Worm (Caenorhabditis elegans) whole organism, L1 larva: ENCODE results near the gene pha-1.

Source experiments
- C04F5.9 ChIP-seq: sonication (generic microtip); optimal IDR thresholded peaks from 2 replicates; lab custom pipeline; 2016; ENCODE audit warnings: missing genetic modification characterization, missing compliant biosample characterization
- C16A3.4 ChIP-seq: fragments of 150-350 bp; optimal IDR thresholded peaks from 2 replicates; lab custom pipeline; 2014; ENCODE audit warnings: missing biosample characterization, missing genetic modification characterization
- F16B12.6 ChIP-seq: fragments of 150-350 bp; optimal IDR thresholded peaks from 2 replicates; lab custom pipeline; 2014; ENCODE audit warnings: missing biosample characterization, missing genetic modification characterization
- aha-1 ChIP-seq: fragments of 150-350 bp; optimal IDR thresholded peaks from 2 replicates; lab custom pipeline; 2014; ENCODE audit warnings: missing biosample characterization, missing genetic modification characterization
- alr-1 ChIP-seq: fragments of 200-800 bp; sonication (Bioruptor generic); optimal IDR thresholded peaks from 2 replicates; lab custom pipeline; 2018; ENCODE audit warnings: borderline replicate concordance, mild to moderate bottlenecking, missing genetic modification characterization, missing compliant biosample characterization
- blmp-1 ChIP-seq: fragments of 150-350 bp; optimal IDR thresholded peaks from 2 replicates; lab custom pipeline; 2014; ENCODE audit warnings: missing biosample characterization, missing genetic modification characterization
- ceh-8 ChIP-seq: fragments of 200-800 bp; sonication (Bioruptor generic); optimal IDR thresholded peaks from 2 replicates; lab custom pipeline; 2018; ENCODE audit warnings: mild to moderate bottlenecking, missing genetic modification characterization, moderate library complexity, missing compliant biosample characterization
- ceh-82 ChIP-seq, 3 experiments: fragments of 150-350 bp in 1 of 3; sonication (generic microtip) in 2 of 3; optimal IDR thresholded peaks; 2 replicates each; lab custom pipeline; 2014 to 2017; ENCODE audit warnings: missing biosample characterization in 3 of 3, missing genetic modification characterization in 3 of 3
- ceh-88 ChIP-seq: fragments of 200-800 bp; sonication (Bioruptor generic); IDR thresholded peaks from 2 replicates; pipeline ENCODE4 v1.3.6; 2022; ENCODE audit warnings: missing genetic modification characterization, missing compliant biosample characterization
- ceh-90 ChIP-seq: sonication (generic microtip); optimal IDR thresholded peaks from 2 replicates; lab custom pipeline; 2016; ENCODE audit warnings: missing genetic modification characterization, missing compliant biosample characterization
- dpl-1 ChIP-seq, 3 experiments: fragments of 150-350 bp in 2 of 3; sonication (generic microtip) in 1 of 3; optimal IDR thresholded peaks; 2 replicates each; lab custom pipeline; 2014 to 2017; ENCODE audit warnings: missing biosample characterization in 3 of 3, missing genetic modification characterization in 3 of 3, missing genetic modification reagents in 3 of 3
- efl-3 ChIP-seq: fragments of 200-800 bp; sonication (Bioruptor generic); optimal IDR thresholded peaks from 2 replicates; lab custom pipeline; 2018; ENCODE audit warnings: mild to moderate bottlenecking, missing genetic modification characterization, missing compliant biosample characterization
- elt-2 ChIP-seq: sonication (generic microtip); optimal IDR thresholded peaks from 2 replicates; lab custom pipeline; 2016; ENCODE audit warnings: missing genetic modification characterization, mild to moderate bottlenecking, inconsistent platforms, missing compliant biosample characterization, missing genetic modification reagents
- elt-3 ChIP-seq, 6 experiments: fragments of 150-350 bp in 1 of 6; sonication (generic microtip); optimal IDR thresholded peaks; 2 replicates each; lab custom pipeline; 2017 to 2018; ENCODE audit warnings: missing biosample characterization in 6 of 6, missing genetic modification characterization in 6 of 6, inconsistent platforms in 1 of 6
- ets-5 ChIP-seq: fragments of 200-800 bp; sonication (Bioruptor generic); IDR thresholded peaks from 2 replicates; pipeline ENCODE4 v1.3.6; 2022; ENCODE audit warnings: missing genetic modification characterization, missing compliant biosample characterization
- fkh-4 ChIP-seq: sonication (generic microtip); optimal IDR thresholded peaks from 2 replicates; lab custom pipeline; 2016; ENCODE audit warnings: missing compliant biosample characterization, missing genetic modification characterization, borderline replicate concordance
- hlh-17 ChIP-seq: fragments of 200-800 bp; sonication (Bioruptor generic); optimal IDR thresholded peaks from 2 replicates; lab custom pipeline; 2018; ENCODE audit warnings: missing genetic modification characterization, mild to moderate bottlenecking, missing compliant biosample characterization, moderate library complexity, borderline replicate concordance
- hlh-4 ChIP-seq: sonication (generic microtip); optimal IDR thresholded peaks from 2 replicates; lab custom pipeline; 2016; ENCODE audit warnings: mild to moderate bottlenecking, missing genetic modification characterization, missing compliant biosample characterization
- hpl-2 ChIP-seq: fragments of 150-350 bp; optimal IDR thresholded peaks from 2 replicates; lab custom pipeline; 2014; ENCODE audit warnings: missing biosample characterization, missing genetic modification reagents, missing genetic modification characterization
- isw-1 ChIP-seq: fragments of 200-800 bp; sonication (Bioruptor generic); IDR thresholded peaks from 2 replicates; pipeline ENCODE4 v1.3.6; 2022; ENCODE audit warnings: missing genetic modification characterization, missing compliant biosample characterization
- lin-13 ChIP-seq: fragments of 150-350 bp; optimal IDR thresholded peaks from 2 replicates; lab custom pipeline; 2014; ENCODE audit warnings: missing biosample characterization, missing genetic modification reagents, missing genetic modification characterization
- lin-15B ChIP-seq: fragments of 150-350 bp; sonication (generic microtip); optimal IDR thresholded peaks from 3 replicates; lab custom pipeline; 2014; ENCODE audit warnings: missing biosample characterization, missing genetic modification characterization
- lin-35 ChIP-seq, 2 experiments: fragments of 150-350 bp; optimal IDR thresholded peaks; 2 replicates each; lab custom pipeline; 2014; ENCODE audit warnings: missing biosample characterization in 2 of 2, missing genetic modification characterization in 2 of 2, missing genetic modification reagents in 2 of 2
- lin-39 ChIP-seq: fragments of 150-350 bp; optimal IDR thresholded peaks from 2 replicates; lab custom pipeline; 2014; ENCODE audit warnings: missing biosample characterization, missing genetic modification reagents, missing genetic modification characterization
- lir-3 ChIP-seq: sonication (generic microtip); optimal IDR thresholded peaks from 2 replicates; lab custom pipeline; 2016; ENCODE audit warnings: mild to moderate bottlenecking, missing genetic modification characterization, moderate library complexity, missing compliant biosample characterization; ENCODE audit not compliant: poor library complexity
- lsy-2 ChIP-seq, 2 experiments: fragments of 150-350 bp; optimal IDR thresholded peaks; 2 replicates each; lab custom pipeline; 2014; ENCODE audit warnings: missing biosample characterization in 2 of 2, missing genetic modification characterization in 2 of 2
- mdl-1 ChIP-seq, 2 experiments: fragments of 150-350 bp; optimal IDR thresholded peaks; 2 replicates each; lab custom pipeline; 2014 to 2017; ENCODE audit warnings: missing biosample characterization in 2 of 2, missing genetic modification characterization in 2 of 2, inconsistent platforms in 1 of 2
- mef-2 ChIP-seq: fragments of 150-350 bp; optimal IDR thresholded peaks from 2 replicates; lab custom pipeline; 2014; ENCODE audit warnings: missing biosample characterization, missing genetic modification characterization
- mep-1 ChIP-seq: fragments of 150-350 bp; optimal IDR thresholded peaks from 2 replicates; lab custom pipeline; 2014; ENCODE audit warnings: missing biosample characterization, missing genetic modification characterization
- nhr-11 ChIP-seq: fragments of 150-350 bp; optimal IDR thresholded peaks from 2 replicates; lab custom pipeline; 2014; ENCODE audit warnings: missing biosample characterization, missing genetic modification characterization
- nhr-12 ChIP-seq: sonication (generic microtip); optimal IDR thresholded peaks from 2 replicates; lab custom pipeline; 2017; ENCODE audit warnings: missing biosample characterization, missing genetic modification characterization
- nhr-237 ChIP-seq: fragments of 150-350 bp; optimal IDR thresholded peaks from 2 replicates; lab custom pipeline; 2014; ENCODE audit warnings: missing biosample characterization, missing genetic modification characterization
- nhr-47 ChIP-seq: sonication (generic microtip); optimal IDR thresholded peaks from 2 replicates; lab custom pipeline; 2016; ENCODE audit warnings: mild to moderate bottlenecking, missing genetic modification characterization, moderate library complexity, missing compliant biosample characterization
- nhr-71 ChIP-seq: sonication (generic microtip); optimal IDR thresholded peaks from 2 replicates; lab custom pipeline; 2016; ENCODE audit warnings: mild to moderate bottlenecking, missing genetic modification characterization, moderate library complexity, missing compliant biosample characterization
- nhr-77 ChIP-seq: fragments of 150-350 bp; optimal IDR thresholded peaks from 2 replicates; lab custom pipeline; 2014; ENCODE audit warnings: missing biosample characterization, missing genetic modification characterization
- nhr-84 ChIP-seq: sonication (generic microtip); optimal IDR thresholded peaks from 2 replicates; lab custom pipeline; 2017; ENCODE audit warnings: missing biosample characterization, missing genetic modification characterization
- nhr-90 ChIP-seq: sonication (generic microtip); optimal IDR thresholded peaks from 2 replicates; lab custom pipeline; 2016; ENCODE audit warnings: mild to moderate bottlenecking, missing genetic modification characterization, missing compliant biosample characterization; ENCODE audit not compliant: poor library complexity
- pag-3 ChIP-seq: sonication (generic microtip); optimal IDR thresholded peaks from 2 replicates; lab custom pipeline; 2017; ENCODE audit warnings: missing genetic modification characterization, mild to moderate bottlenecking, missing compliant biosample characterization, antibody characterized with exemption, borderline replicate concordance; ENCODE audit not compliant: insufficient read depth
- pax-3 ChIP-seq: fragments of 200-800 bp; sonication (Bioruptor generic); optimal IDR thresholded peaks from 2 replicates; lab custom pipeline; 2018; ENCODE audit warnings: mild to moderate bottlenecking, missing genetic modification characterization, moderate library complexity, missing compliant biosample characterization
- rnt-1 ChIP-seq: sonication (generic microtip); optimal IDR thresholded peaks from 2 replicates; lab custom pipeline; 2016; ENCODE audit warnings: mild to moderate bottlenecking, missing genetic modification characterization, moderate library complexity, missing compliant biosample characterization
- skn-1 ChIP-seq: fragments of 150-350 bp; optimal IDR thresholded peaks from 2 replicates; lab custom pipeline; 2014; ENCODE audit warnings: missing biosample characterization, missing genetic modification characterization
- snu-23 ChIP-seq: sonication (generic microtip); optimal IDR thresholded peaks from 2 replicates; lab custom pipeline; 2016; ENCODE audit warnings: missing genetic modification characterization, missing compliant biosample characterization
- sox-4 ChIP-seq: sonication (generic microtip); optimal IDR thresholded peaks from 2 replicates; lab custom pipeline; 2016; ENCODE audit warnings: missing genetic modification characterization, missing compliant biosample characterization
- sptf-1 ChIP-seq: fragments of 150-350 bp; optimal IDR thresholded peaks from 2 replicates; lab custom pipeline; 2014; ENCODE audit warnings: missing biosample characterization, missing genetic modification characterization
- sup-37 ChIP-seq: fragments of 200-800 bp; sonication (Bioruptor generic); optimal IDR thresholded peaks from 2 replicates; lab custom pipeline; 2018; ENCODE audit warnings: mild to moderate bottlenecking, missing genetic modification characterization, missing compliant biosample characterization
- swsn-7 ChIP-seq: sonication (generic microtip); optimal IDR thresholded peaks from 2 replicates; lab custom pipeline; 2016; ENCODE audit warnings: missing genetic modification characterization, missing compliant biosample characterization
- tbx-2 ChIP-seq: sonication (generic microtip); optimal IDR thresholded peaks from 2 replicates; lab custom pipeline; 2016; ENCODE audit warnings: missing genetic modification characterization, missing compliant biosample characterization
- tlp-1 ChIP-seq: fragments of 150-350 bp; optimal IDR thresholded peaks from 2 replicates; lab custom pipeline; 2014; ENCODE audit warnings: missing biosample characterization, missing genetic modification characterization
- unc-30 ChIP-seq: sonication (generic microtip); optimal IDR thresholded peaks from 2 replicates; lab custom pipeline; 2017; ENCODE audit warnings: missing biosample characterization, missing genetic modification characterization
- unc-62 ChIP-seq: fragments of 150-350 bp; optimal IDR thresholded peaks from 2 replicates; lab custom pipeline; 2014; ENCODE audit warnings: missing biosample characterization, missing genetic modification reagents, missing genetic modification characterization
- unc-98 ChIP-seq: fragments of 200-800 bp; sonication (Bioruptor generic); IDR thresholded peaks from 2 replicates; pipeline ENCODE4 v1.3.6; 2022; ENCODE audit warnings: missing genetic modification characterization, missing compliant biosample characterization
- xbp-1 ChIP-seq: sonication (generic microtip); optimal IDR thresholded peaks from 2 replicates; lab custom pipeline; 2016; ENCODE audit warnings: missing genetic modification characterization, missing compliant biosample characterization
- zip-4 ChIP-seq: fragments of 200-800 bp; sonication (Bioruptor generic); optimal IDR thresholded peaks from 2 replicates; lab custom pipeline; 2018; ENCODE audit warnings: mild to moderate bottlenecking, missing genetic modification characterization, moderate library complexity, missing compliant biosample characterization

Gene pha-1

ce11 chrIII:11138922-11139321 is 7.3 kb downstream of the pha-1 start, which contains the start of gene fbxa-128:
fbxa-128 (minus strand) TSS chrIII:11139113.
- TF ChIP-seq ceh-82 (tag; optimal IDR thresholded peaks at IDR 0.05; lab: Kevin White, UChicago) (peak in 1 of 3 experiments; percentile 21), dpl-1 (GFP tag; optimal IDR thresholded peaks at IDR 0.05; lab: Kevin White, UChicago) (peak; percentile 51 to 84 (median 63)), nhr-71 (tag; lab: Kevin White, UChicago) (peak; percentile 24), C04F5.9 (no peak), nhr-90 (tag; lab: Kevin White, UChicago) (peak; percentile 2), sup-37 (GFP tag; lab: Kevin White, UChicago) (no peak), tbx-2 (no peak), mep-1 (tag; lab: Kevin White, UChicago) (no peak), nhr-11 (no peak), C16A3.4 (tag; lab: Kevin White, UChicago) (peak; percentile 18), unc-98 (GFP tag; lab: Robert Waterston, UW) (no peak), ets-5 (GFP tag; lab: Robert Waterston, UW) (no peak), nhr-84 (tag; lab: Kevin White, UChicago) (no peak), ceh-8 (GFP tag; lab: Kevin White, UChicago) (no peak), unc-30 (no peak), ceh-88 (GFP tag; lab: Robert Waterston, UW) (no peak), nhr-77 (no peak), mdl-1 (tag; optimal IDR thresholded peaks at IDR 0.05; lab: Kevin White, UChicago) (no peak), xbp-1 (peak; percentile 5), alr-1 (tag; lab: Kevin White, UChicago) (no peak), zip-4 (GFP tag; lab: Kevin White, UChicago) (no peak), F16B12.6 (tag; lab: Kevin White, UChicago) (no peak), elt-3 (tag; optimal IDR thresholded peaks at IDR 0.05; lab: Kevin White, UChicago) (no peak), tlp-1 (no peak), lin-35 (GFP tag; optimal IDR thresholded peaks at IDR 0.05; lab: Kevin White, UChicago) (peak; percentile 64 to 68), ceh-90 (tag; lab: Kevin White, UChicago) (no peak), blmp-1 (tag; lab: Kevin White, UChicago) (peak; percentile 18), efl-3 (GFP tag; lab: Kevin White, UChicago) (no peak), pax-3 (tag; lab: Kevin White, UChicago) (no peak), nhr-237 (tag; lab: Kevin White, UChicago) (no peak), hlh-17 (GFP tag; lab: Kevin White, UChicago) (no peak), lin-15B (tag; lab: Kevin White, UChicago) (peak; percentile 28), sptf-1 (tag; lab: Kevin White, UChicago) (no peak), hpl-2 (GFP tag; lab: Kevin White, UChicago) (no peak), fkh-4 (tag; lab: Kevin White, UChicago) (no peak), aha-1 (tag; lab: Kevin White, UChicago) (no peak), isw-1 (GFP tag; lab: Robert Waterston, UW) (no peak), nhr-12 (tag; lab: Kevin White, UChicago) (no peak), lin-39 (tag; lab: Kevin White, UChicago) (no peak), lin-13 (GFP tag; lab: Kevin White, UChicago) (no peak), skn-1 (tag; lab: Kevin White, UChicago) (no peak), unc-62 (GFP tag; lab: Kevin White, UChicago) (no peak), snu-23 (GFP tag; lab: Kevin White, UChicago) (peak; percentile 27), lsy-2 (tag; optimal IDR thresholded peaks at IDR 0.05; lab: Kevin White, UChicago) (peak in 1 of 2 experiments; percentile 61), hlh-4 (tag; lab: Kevin White, UChicago) (no peak), lir-3 (no peak), elt-2 (tag; lab: Kevin White, UChicago) (no peak), mef-2 (tag; lab: Kevin White, UChicago) (no peak), rnt-1 (tag; lab: Kevin White, UChicago) (no peak), swsn-7 (tag; lab: Kevin White, UChicago) (no peak), pag-3 (tag; lab: Kevin White, UChicago) (no peak), sox-4 (no peak), nhr-47 (tag; lab: Kevin White, UChicago) (peak; percentile 21)
